Fruit fly (Drosophila melanogaster): ENCODE data around the gene Mp.

dm6 chr3L:6976601-6977140 is 22.0 kb upstream of the Mp start:
- no peak for TF ChIP-seq Sp1 (GFP tag; optimal IDR thresholded peaks at IDR 0.05)
- no peak for TF ChIP-seq Abd-B (GFP tag; optimal IDR thresholded peaks at IDR 0.05)
- TF ChIP-seq GATAd (GFP tag; optimal IDR thresholded peaks at IDR 0.05): no peak
- TF ChIP-seq usp (GFP tag; optimal IDR thresholded peaks at IDR 0.05): no peak
- TF ChIP-seq pan (optimal IDR thresholded peaks at IDR 0.05): no peak
- no peak for TF ChIP-seq jim (GFP tag; optimal IDR thresholded peaks at IDR 0.05)
- TF ChIP-seq Hr83 (GFP tag; optimal IDR thresholded peaks at IDR 0.05; ENCODE audit: poor library complexity, severe bottlenecking): no peak
- TF ChIP-seq Myc (optimal IDR thresholded peaks at IDR 0.05): no peak
- TF ChIP-seq Vsx2 (GFP tag; optimal IDR thresholded peaks at IDR 0.05; ENCODE audit: partially characterized antibody): no peak
- no peak for TF ChIP-seq OdsH (GFP tag; optimal IDR thresholded peaks at IDR 0.05)
- TF ChIP-seq br (GFP tag; optimal IDR thresholded peaks at IDR 0.05): no peak
- no peak for TF ChIP-seq h (GFP tag; optimal IDR thresholded peaks at IDR 0.05)
- TF ChIP-seq psq (GFP tag; optimal IDR thresholded peaks at IDR 0.05): no peak
